Fruit fly (Drosophila melanogaster) whole organism: ENCODE results near the gene Calx.

ENCODE experiments used
- Dll ChIP-seq: fragments of >200 bp; optimal IDR thresholded peaks from 2 replicates; lab custom pipeline; 2017
- pan ChIP-seq: fragments of >200 bp; optimal IDR thresholded peaks from 2 replicates; lab custom pipeline; 2017
- psq ChIP-seq: fragments of >200 bp; optimal IDR thresholded peaks from 2 replicates; lab custom pipeline; 2017
- usp ChIP-seq: fragments of >200 bp; optimal IDR thresholded peaks from 2 replicates; lab custom pipeline; 2017; ENCODE audit warnings: missing biosample characterization, missing genetic modification characterization, mixed read lengths

DNA sequence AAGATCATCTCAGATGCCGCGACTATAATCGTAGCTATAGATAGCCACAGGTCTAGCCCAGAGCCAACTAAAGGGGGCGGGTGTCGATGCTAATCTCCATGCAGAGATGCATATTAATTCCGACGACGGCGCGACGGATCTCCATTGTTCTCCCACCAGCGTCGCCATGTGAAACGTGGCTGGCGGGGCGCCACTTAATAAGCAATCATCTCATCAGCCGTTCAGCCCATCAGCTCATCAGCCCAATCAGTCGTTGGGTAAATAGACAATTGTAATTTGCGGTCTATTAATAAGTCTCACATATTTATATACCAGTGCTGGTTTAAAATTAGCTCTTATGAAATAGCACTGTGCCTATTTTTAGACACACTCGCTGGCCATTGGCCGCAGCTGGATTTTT, 47.5 kb downstream of the Calx start:
- TF ChIP-seq Dll (lab: Kevin White, UChicago) (no peak), pan (lab: Kevin White, UChicago) (no peak), psq (no peak), usp (no peak)
